Worm (Caenorhabditis elegans): ENCODE results near the gene chst-1.
A peak's percentile ranks its signal among the peaks of the same experiment; 100 is the strongest.

chst-1 gene

DNA sequence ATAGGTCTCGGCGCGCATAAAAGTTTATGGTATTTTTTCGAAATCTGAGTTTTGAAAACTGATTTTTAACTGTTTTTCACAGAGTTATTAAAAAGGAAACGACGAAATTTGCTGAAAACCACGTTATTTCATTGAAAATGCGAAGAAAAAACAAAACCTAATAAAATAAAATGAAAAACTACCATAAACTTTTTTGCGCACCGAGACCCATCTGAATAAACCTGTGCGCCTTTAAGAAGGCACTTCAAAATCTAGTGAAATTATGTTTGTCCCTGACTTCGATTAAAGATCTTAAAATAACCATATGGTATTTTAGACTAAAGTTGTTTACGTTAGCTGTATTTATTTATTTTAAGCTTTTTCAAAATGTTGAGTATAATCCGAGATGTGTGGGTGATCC is 21.0 kb upstream of the chst-1 start:
- TF ChIP-seq F57A8.1 (GFP tag; optimal IDR thresholded peaks at IDR 0.05): no peak
- TF ChIP-seq F33H1.4 (GFP tag; IDR thresholded peaks at IDR 0.05): peak; percentile 63
- TF ChIP-seq sdz-38 (tag; optimal IDR thresholded peaks at IDR 0.05): no peak
- TF ChIP-seq xnd-1 (tag; optimal IDR thresholded peaks at IDR 0.05): peak; percentile 55
- TF ChIP-seq lsl-1 (GFP tag; optimal IDR thresholded peaks at IDR 0.05): peak; percentile 70
- no peak for TF ChIP-seq snpc-1.3 (tag; optimal IDR thresholded peaks at IDR 0.05; ENCODE audit: insufficient read depth)
- TF ChIP-seq madf-3 (GFP tag; IDR thresholded peaks at IDR 0.05): no peak

ce11 chrII:8127290-8127689 is 20.5 kb upstream of the chst-1 start:
- no peak for TF ChIP-seq T07F8.4 (tag; optimal IDR thresholded peaks at IDR 0.05)
- TF ChIP-seq nfyb-1 (GFP tag; IDR thresholded peaks at IDR 0.05): 0 out of 2 replicates have a peak, but pooled peaks have one; percentile 14
- peak; percentile 95 for TF ChIP-seq nhr-80 (tag; optimal IDR thresholded peaks at IDR 0.05)
- TF ChIP-seq lsy-27 (tag; optimal IDR thresholded peaks at IDR 0.05; ENCODE audit: borderline replicate concordance, insufficient read depth): no peak
- TF ChIP-seq ets-4 (GFP tag; optimal IDR thresholded peaks at IDR 0.05): peak; percentile 73

ce11 chrII:8126617-8127016 is 19.8 kb upstream of the chst-1 start:
- no peak for TF ChIP-seq F37B4.10 (GFP tag; IDR thresholded peaks at IDR 0.05)
- no peak for TF ChIP-seq ceh-58 (GFP tag; IDR thresholded peaks at IDR 0.05)
- TF ChIP-seq tbp1 (GFP tag; optimal IDR thresholded peaks at IDR 0.05): no peak
- TF ChIP-seq dox-1 (GFP tag; IDR thresholded peaks at IDR 0.05): no peak
- TF ChIP-seq nhr-179 (tag; optimal IDR thresholded peaks at IDR 0.05): no peak
- no peak for TF ChIP-seq B0035.1 (tag; optimal IDR thresholded peaks at IDR 0.05)
- no peak for TF ChIP-seq hmg-1.2 (GFP tag; IDR thresholded peaks at IDR 0.05)
- TF ChIP-seq ceh-27 (GFP tag; optimal IDR thresholded peaks at IDR 0.05): no peak
- no peak for TF ChIP-seq C06A6.2 (GFP tag; conservative IDR thresholded peaks at IDR 0.05)
- TF ChIP-seq K12H6.12 (tag; optimal IDR thresholded peaks at IDR 0.05): no peak
- no peak for TF ChIP-seq ztf-22 (GFP tag; optimal IDR thresholded peaks at IDR 0.05)
- no peak for TF ChIP-seq let-607 (tag; optimal IDR thresholded peaks at IDR 0.05)
- TF ChIP-seq F22D6.2 (tag; optimal IDR thresholded peaks at IDR 0.05): no peak
- no peak for TF ChIP-seq egl-44 (GFP tag; IDR thresholded peaks at IDR 0.05)
- TF ChIP-seq ztf-3 (GFP tag; optimal IDR thresholded peaks at IDR 0.05): no peak
- TF ChIP-seq K11D2.4 (GFP tag; IDR thresholded peaks at IDR 0.05): no peak

- no peak for TF ChIP-seq rpc-1 (optimal IDR thresholded peaks at IDR 0.05)
- no peak for TF ChIP-seq rpc-1 (tag; optimal IDR thresholded peaks at IDR 0.05)
- peak; percentile 23; the same call in 1 of the 2 replicates for TF ChIP-seq mcd-1 (GFP tag; IDR thresholded peaks at IDR 0.05)
- TF ChIP-seq cebp-1 (GFP tag; IDR thresholded peaks at IDR 0.05): no peak
- TF ChIP-seq cebp-1 (tag; optimal IDR thresholded peaks at IDR 0.05): peak; percentile 57
- TF ChIP-seq tbp1 (GFP tag; optimal IDR thresholded peaks at IDR 0.05): peak; percentile 24
- no peak for TF ChIP-seq ztf-6 (GFP tag; IDR thresholded peaks at IDR 0.05)
- TF ChIP-seq zfh-2 (GFP tag; conservative IDR thresholded peaks at IDR 0.05): peak; percentile 83
- peak; percentile 4 to 17 for TF ChIP-seq let-607 (tag; optimal IDR thresholded peaks at IDR 0.05)
- peak; percentile 4 for TF ChIP-seq nhr-80 (tag; optimal IDR thresholded peaks at IDR 0.05)
- no peak for TF ChIP-seq nhr-120 (GFP tag; IDR thresholded peaks at IDR 0.05)
- peak; percentile 8 for TF ChIP-seq ztf-18 (tag; optimal IDR thresholded peaks at IDR 0.05)
- TF ChIP-seq nfyb-1 (GFP tag; IDR thresholded peaks at IDR 0.05): 0 out of 2 replicates have a peak, but pooled peaks have one; percentile 13
- TF ChIP-seq hmg-1.2 (GFP tag; IDR thresholded peaks at IDR 0.05): peak; percentile 61; the same call in 1 of the 2 replicates
- no peak for TF ChIP-seq repo-1 (tag; optimal IDR thresholded peaks at IDR 0.05)
- TF ChIP-seq ceh-100 (GFP tag; IDR thresholded peaks at IDR 0.05): peak; percentile 37; the same call in 1 of the 2 replicates
- TF ChIP-seq K12H6.12 (tag; optimal IDR thresholded peaks at IDR 0.05): peak; percentile 27
- TF ChIP-seq ceh-27 (GFP tag; optimal IDR thresholded peaks at IDR 0.05): peak; percentile 21
Measured at ce11 chrII:8126132-8126531, 19.4 kb upstream of the chst-1 start.

Measured in whole organism, young adult.